Worm (Caenorhabditis elegans): ENCODE data around the gene tnt-4.

- TF ChIP-seq dmd-8 (GFP tag; IDR thresholded peaks at IDR 0.05), result no peak
- no peak for TF ChIP-seq snpc-4 (tag; optimal IDR thresholded peaks at IDR 0.05)
- no peak for TF ChIP-seq lin-15B (tag; optimal IDR thresholded peaks at IDR 0.05)
- TF ChIP-seq unc-62 (GFP tag; optimal IDR thresholded peaks at IDR 0.05 in 1 of 2), result no peak
- TF ChIP-seq unc-62 (tag; optimal IDR thresholded peaks at IDR 0.05), result no peak
- no peak for TF ChIP-seq pqm-1 (tag; optimal IDR thresholded peaks at IDR 0.05)
- TF ChIP-seq ces-1 (GFP tag; optimal IDR thresholded peaks at IDR 0.05), result no peak
- TF ChIP-seq egl-43 (GFP tag; IDR thresholded peaks at IDR 0.05), result no peak
- no peak for TF ChIP-seq unc-39 (tag; optimal IDR thresholded peaks at IDR 0.05)
- TF ChIP-seq skn-1 (tag; optimal IDR thresholded peaks at IDR 0.05), result no peak
These were observed 17.7 kb downstream of the tnt-4 start, which contains the start of gene fbxa-201 for ce11 chrV:1975049-1975448.
